Fruit fly (Drosophila melanogaster) whole organism, embryonic: ENCODE results near the gene Nct.
A peak's percentile ranks its signal among the peaks of the same experiment; 100 is the strongest.

Experiments
- CG12769 ChIP-seq: fragments of 200-800 bp; sonication (Bioruptor generic); optimal IDR thresholded peaks from 2 replicates; lab custom pipeline; 2019; ENCODE audit warnings: missing biosample characterization, mild to moderate bottlenecking, missing genetic modification characterization, moderate library complexity
- Hand ChIP-seq: fragments of 200-800 bp; sonication (Bioruptor generic); optimal IDR thresholded peaks from 2 replicates; lab custom pipeline; 2017; ENCODE audit warnings: mild to moderate bottlenecking, missing biosample characterization, missing genetic modification reagents, missing genetic modification characterization
- Xrp1 ChIP-seq: fragments of 200-800 bp; sonication (Bioruptor generic); IDR thresholded peaks from 2 replicates; pipeline ENCODE4 v1.3.6; 2022; ENCODE audit warnings: missing biosample characterization, missing genetic modification characterization
- ci ChIP-seq: fragments of 200-800 bp; sonication (Bioruptor generic); IDR thresholded peaks from 3 replicates; pipeline ENCODE4 v1.3.6; 2022; ENCODE audit warnings: missing biosample characterization, missing genetic modification characterization

DNA sequence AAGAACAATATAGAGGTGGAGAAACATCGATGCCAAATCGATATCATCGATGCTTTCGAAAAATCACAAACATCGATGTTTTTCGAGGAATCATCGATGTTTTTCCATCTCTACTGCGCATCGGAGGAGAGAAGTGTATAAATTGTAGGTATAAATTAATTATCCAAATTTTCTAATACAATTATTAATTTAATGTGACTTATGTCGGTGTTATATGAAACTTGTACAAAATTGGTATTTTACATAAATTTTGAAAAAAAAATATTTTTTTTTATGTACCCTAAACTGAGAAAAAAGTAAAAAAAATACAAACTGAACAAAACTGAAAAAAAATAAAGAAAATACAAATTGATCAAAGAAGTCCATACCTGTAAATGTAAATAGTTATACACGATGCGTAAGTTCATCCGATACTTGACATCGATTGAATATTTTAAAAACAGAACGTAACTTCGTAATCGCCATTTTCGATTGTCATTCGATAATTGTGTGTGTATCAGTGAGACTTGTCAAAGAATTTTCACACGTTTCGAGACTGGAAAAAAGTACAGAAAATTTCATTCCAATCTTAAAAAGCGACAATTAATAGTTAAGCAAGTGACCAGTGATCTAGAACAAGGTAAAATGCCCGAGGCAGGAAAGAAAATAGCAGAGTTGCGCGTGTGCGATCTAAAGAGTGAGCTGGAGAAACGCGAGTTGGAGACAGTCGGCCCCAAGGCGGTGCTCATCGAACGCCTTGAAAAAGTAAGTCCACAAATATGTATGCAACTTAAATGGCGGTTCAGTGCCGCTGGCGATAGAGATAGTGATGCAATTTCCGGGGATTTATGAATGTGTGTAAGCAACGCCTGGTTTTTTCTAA lies 34.2 kb upstream of the Nct start, which contains the start of the genes CG5808 and Saf-B:
- TF ChIP-seq CG12769 (tag; lab: Kevin White, UChicago) (no peak), Xrp1 (GFP tag; lab: Robert Waterston, UW) (peak; percentile 49; the same call in 1 of the 2 replicates), Hand (GFP tag; lab: Kevin White, UChicago) (no peak), ci (no peak)
